Fruit fly (Drosophila melanogaster): ENCODE results near the gene MED31.

MED31 gene

DNA sequence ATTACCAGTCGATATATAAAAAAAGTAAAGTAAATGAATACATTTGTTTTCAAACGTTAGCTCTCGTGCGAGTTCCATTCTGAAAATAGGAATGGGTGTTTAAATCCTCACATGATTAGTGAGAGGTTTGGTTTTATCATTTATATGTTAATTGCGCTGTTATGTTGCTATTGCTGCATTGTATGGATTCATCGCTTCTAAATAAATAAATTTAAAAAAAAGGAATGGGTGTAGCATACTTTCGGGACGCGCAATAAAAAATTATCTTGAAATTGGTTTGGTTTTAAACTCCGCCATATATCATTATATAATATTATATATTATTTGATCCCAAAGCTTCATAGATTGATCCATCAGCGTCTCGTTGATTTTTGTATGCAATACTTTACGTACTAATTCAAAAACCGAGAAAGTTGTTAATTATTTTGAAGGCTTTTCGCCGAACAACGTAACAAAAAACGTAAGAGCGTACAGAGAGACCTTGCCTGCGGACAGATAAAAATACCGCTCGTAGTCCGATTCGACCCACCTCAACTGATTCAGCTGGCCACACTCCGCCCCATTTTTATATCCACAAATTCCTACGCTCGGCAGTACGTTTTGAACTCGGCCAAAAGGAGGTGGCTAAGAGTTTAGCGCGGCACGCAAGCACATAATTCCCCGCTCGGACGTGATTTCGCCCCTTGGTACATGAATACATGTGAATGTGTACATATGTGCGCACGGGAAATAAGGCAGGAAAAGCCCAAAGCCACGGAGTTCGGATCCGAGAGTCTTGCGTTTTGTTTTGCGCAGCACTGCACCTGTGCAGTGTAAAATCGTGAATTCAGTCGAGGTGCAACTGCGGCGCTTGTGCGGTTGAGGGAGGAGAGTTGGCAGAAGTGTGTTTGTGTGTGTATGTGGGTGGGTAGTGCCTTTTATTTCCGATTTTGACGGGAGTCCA lies 17.5 kb downstream of the MED31 start, which contains the start of gene smash:
Gene smash (plus strand): TSS at position 589 of the 943 bp plus-strand sequence.
- peak; percentile 50 for TF ChIP-seq noc (tag; optimal IDR thresholded peaks at IDR 0.05)

DNA sequence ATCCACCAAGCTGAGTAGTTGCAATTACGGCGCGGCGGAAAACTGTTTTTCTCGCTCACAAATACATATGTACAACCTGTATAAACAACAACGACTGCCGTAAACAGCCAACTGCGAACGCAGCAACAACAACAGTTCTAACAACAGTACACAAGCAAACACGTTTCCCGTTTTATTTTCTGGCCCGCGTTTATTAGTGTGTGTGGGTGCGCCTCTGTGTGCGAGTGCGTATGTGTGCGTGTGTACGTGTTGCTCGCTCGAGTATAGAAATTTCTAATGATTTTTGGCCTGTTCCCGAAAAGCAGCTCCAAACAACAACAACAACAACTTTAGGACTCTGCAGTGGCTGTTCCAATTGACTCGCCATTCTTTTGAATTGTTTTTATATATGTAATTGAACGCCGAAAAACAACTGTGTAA lies 18.2 kb downstream of the MED31 start:
- TF ChIP-seq noc (tag; optimal IDR thresholded peaks at IDR 0.05): no peak

dm6 chr3R:4661640-4662039 lies 19.9 kb downstream of the MED31 start:
- TF ChIP-seq noc (tag; optimal IDR thresholded peaks at IDR 0.05): no peak

dm6 chr3R:4663068-4663467 lies 21.3 kb downstream of the MED31 start:
- TF ChIP-seq noc (tag; optimal IDR thresholded peaks at IDR 0.05): peak; percentile 34

dm6 chr3R:4664199-4664598 lies 22.4 kb downstream of the MED31 start:
- TF ChIP-seq noc (tag; optimal IDR thresholded peaks at IDR 0.05): no peak

DNA sequence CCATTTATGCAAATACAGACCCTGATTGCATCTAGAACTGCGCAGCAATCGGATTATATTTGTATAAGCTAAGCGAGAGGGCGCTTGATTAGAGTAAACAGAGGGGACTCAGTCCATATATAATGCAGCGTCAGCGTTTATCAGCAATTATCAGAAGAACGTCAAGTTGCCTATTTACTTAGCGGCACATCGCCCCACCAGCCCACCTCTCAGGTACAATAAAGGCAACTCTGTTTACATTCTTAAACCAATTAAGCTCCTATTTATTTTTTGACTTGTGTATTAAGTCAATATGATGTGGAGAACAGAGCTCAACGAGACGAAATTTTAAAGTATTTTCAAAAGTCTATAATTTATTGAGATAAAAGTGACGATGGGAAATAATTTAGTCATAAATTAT lies 23.2 kb downstream of the MED31 start:
- peak; percentile 35 for TF ChIP-seq noc (tag; optimal IDR thresholded peaks at IDR 0.05)

DNA sequence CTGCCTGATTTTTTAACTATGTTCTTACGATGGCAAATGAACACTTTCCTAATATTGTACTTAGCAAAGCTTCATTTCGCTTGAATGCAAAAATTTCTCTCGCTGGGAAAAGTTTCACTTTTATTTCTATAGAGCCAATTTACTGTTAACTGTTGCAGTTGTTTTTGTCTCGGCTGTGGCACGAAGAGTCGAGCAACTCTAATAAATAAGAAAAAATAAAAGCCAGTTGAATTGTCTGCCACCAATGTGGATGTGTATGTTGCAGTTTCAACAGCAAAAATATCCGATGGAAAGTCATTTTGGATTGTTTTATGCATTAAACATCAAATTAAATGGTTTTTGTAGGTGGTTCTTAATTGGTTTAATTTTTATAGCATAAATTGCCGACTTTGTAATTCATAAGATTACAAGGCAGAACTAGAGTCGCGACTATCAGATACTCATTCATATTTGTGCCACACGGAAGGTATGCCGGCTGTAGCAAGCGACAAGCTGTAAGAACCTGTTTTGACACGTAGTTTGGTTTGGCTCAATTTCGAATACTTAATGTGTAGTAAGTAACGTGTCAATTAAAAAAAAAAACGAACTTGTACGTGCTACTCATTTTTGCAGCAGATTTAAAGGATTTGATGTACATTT lies 24.4 kb downstream of the MED31 start:
- no peak for TF ChIP-seq noc (tag; optimal IDR thresholded peaks at IDR 0.05)

- no peak for TF ChIP-seq noc (tag; optimal IDR thresholded peaks at IDR 0.05)
Observed at dm6 chr3R:4667399-4668201, 25.8 kb downstream of the MED31 start.

DNA sequence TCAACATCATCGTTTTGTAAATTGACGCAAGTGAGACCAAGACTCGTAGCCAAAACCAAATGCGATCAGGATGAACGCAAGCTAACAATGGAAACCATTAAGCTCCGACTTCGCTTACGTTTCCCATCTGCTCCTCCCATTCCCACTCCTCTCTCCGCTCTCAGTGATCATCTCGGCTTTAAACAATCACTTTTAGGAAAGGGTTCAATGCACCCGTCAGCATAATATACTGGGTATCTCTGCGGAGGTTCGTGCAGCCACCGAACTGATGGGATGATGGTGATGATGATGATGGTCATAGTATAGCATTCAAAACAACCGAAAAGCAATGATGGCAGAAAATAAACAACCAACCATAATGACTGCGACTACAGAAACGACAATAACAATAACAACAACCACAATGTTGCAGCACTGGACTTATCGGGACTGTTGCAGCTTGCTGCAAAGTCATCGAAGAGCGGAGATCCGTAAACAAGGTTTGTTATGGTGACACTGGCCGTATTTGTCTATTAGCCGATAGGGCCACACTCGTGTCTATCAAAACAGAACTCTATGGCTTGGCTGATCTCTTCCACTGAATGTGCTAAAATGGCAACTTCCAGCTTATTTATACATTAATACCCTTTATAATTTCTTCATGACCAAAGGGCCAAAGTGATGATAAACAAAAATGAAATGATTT lies 35.4 kb downstream of the MED31 start:
- TF ChIP-seq noc (tag; optimal IDR thresholded peaks at IDR 0.05): no peak

DNA sequence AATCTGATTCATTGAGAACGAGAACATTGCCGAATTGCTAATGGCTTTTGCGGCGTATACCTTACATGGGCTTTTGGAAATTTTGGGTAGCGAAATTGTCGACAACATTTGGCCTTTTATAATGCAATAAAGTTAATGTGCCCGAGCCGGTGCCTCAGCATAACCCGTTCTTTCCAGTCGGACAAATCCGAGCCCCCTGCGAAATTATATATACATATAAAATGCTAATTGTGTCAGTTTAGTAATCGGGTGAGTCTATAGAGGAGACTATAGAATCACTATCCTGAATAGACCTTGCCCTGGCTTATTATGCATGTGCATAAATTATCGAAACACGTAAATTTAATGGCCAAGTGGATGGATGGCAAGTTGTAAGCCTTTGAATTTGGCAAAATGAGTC lies 36.6 kb downstream of the MED31 start:
- no peak for TF ChIP-seq noc (tag; optimal IDR thresholded peaks at IDR 0.05)

- no peak for TF ChIP-seq noc (tag; optimal IDR thresholded peaks at IDR 0.05)
Observed at dm6 chr3R:4687207-4687606, 45.4 kb downstream of the MED31 start.

DNA sequence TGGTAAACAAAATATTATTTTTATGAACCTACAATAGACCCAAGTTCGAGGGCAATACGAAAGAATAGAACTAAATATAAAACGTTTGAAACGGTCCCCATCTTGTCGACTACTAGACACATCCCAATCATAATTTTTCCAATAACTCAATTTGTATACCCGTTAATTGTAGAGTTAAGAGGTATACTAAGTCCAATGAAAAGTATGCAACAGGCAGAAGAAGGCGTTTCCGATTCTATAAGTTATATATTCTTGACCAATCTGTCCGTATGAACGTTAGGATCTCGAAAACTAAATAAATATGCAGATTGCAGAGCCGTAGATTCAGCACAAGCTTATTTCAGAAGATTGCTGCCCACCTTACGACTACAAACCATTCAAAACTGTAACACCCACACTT lies 48.7 kb downstream of the MED31 start, which contains the start of gene CG33927:
Gene CG33927 (minus strand): TSS at position 101 of the 400 bp plus-strand sequence.
- no peak for TF ChIP-seq noc (tag; optimal IDR thresholded peaks at IDR 0.05)

Data from whole organism, larva.